Worm (Caenorhabditis elegans) whole organism, L4/young adult: ENCODE data around the gene neg-1.

ENCODE experiments used
- W03F9.2 ChIP-seq: fragments of 150-350 bp; optimal IDR thresholded peaks from 2 replicates; lab custom pipeline; 2014; ENCODE audit warnings: missing biosample characterization, missing genetic modification characterization
- dao-5 ChIP-seq: sonication (generic microtip); optimal IDR thresholded peaks from 2 replicates; lab custom pipeline; 2016; ENCODE audit warnings: missing genotype, missing genetic modification characterization, moderate library complexity, missing compliant biosample characterization
- him-1 ChIP-seq: sonication (generic microtip); optimal IDR thresholded peaks from 2 replicates; lab custom pipeline; 2016; ENCODE audit warnings: missing genotype, missing genetic modification reagents, missing genetic modification characterization, missing compliant biosample characterization

- TF ChIP-seq him-1 (tag; lab: Kevin White, UChicago) (no peak), W03F9.2 (tag; lab: Kevin White, UChicago) (no peak), dao-5 (no peak)
Measured at ce11 chrV:4346325-4346724, 28.3 kb downstream of the neg-1 start, which contains the start of gene hpo-18.
